Worm (Caenorhabditis elegans) whole organism, L4 larva: ENCODE results near the gene Y49F6B.2.
A peak's percentile ranks its signal among the peaks of the same experiment; 100 is the strongest.

Source experiments
- D1046.2 ChIP-seq: fragments of 200-800 bp; sonication (Bioruptor generic); IDR thresholded peaks from 2 replicates; pipeline ENCODE4 v1.3.6; 2022; ENCODE audit warnings: missing genetic modification characterization, missing compliant biosample characterization
- F37D6.2 ChIP-seq: sonication (generic microtip); optimal IDR thresholded peaks from 2 replicates; lab custom pipeline; 2016; ENCODE audit warnings: mild to moderate bottlenecking, missing genetic modification characterization, missing compliant biosample characterization
- F49E8.2 ChIP-seq: sonication (generic microtip); optimal IDR thresholded peaks from 2 replicates; lab custom pipeline; 2016; ENCODE audit warnings: missing compliant biosample characterization, mild to moderate bottlenecking, missing genetic modification characterization, borderline replicate concordance
- T26A8.4 ChIP-seq: fragments of 200-800 bp; sonication (Bioruptor generic); IDR thresholded peaks from 2 replicates; pipeline ENCODE4 v1.3.6; 2022; ENCODE audit warnings: missing genetic modification characterization, missing compliant biosample characterization
- Y48G9A.11 ChIP-seq: fragments of 200-800 bp; sonication (Bioruptor generic); IDR thresholded peaks from 2 replicates; pipeline ENCODE4 v1.3.6; 2022; ENCODE audit warnings: missing genetic modification reagents, missing genetic modification characterization, missing compliant biosample characterization
- ZK337.2 ChIP-seq: fragments of 200-800 bp; sonication (Bioruptor generic); IDR thresholded peaks from 2 replicates; pipeline ENCODE4 v1.3.6; 2022; ENCODE audit warnings: missing genetic modification reagents, missing genetic modification characterization, missing compliant biosample characterization
- ama-1 ChIP-seq: fragments of 150-350 bp; optimal IDR thresholded peaks from 2 replicates; lab custom pipeline; 2014; ENCODE audit warnings: inconsistent platforms, mixed read lengths
- arid-1 ChIP-seq: fragments of 200-800 bp; sonication (Bioruptor generic); conservative IDR thresholded peaks from 2 replicates; pipeline ENCODE4 v1.3.6; 2022; ENCODE audit warnings: missing genetic modification reagents, missing genetic modification characterization, missing compliant biosample characterization
- ceh-44 ChIP-seq: fragments of 200-800 bp; sonication (Bioruptor generic); IDR thresholded peaks from 2 replicates; pipeline ENCODE4 v1.3.6; 2022; ENCODE audit warnings: missing genetic modification reagents, missing genetic modification characterization, missing compliant biosample characterization
- ces-1 ChIP-seq: fragments of 150-350 bp; sonication (generic microtip); optimal IDR thresholded peaks from 4 replicates; lab custom pipeline; 2014; ENCODE audit warnings: missing biosample characterization, missing genetic modification reagents, missing genetic modification characterization
- cey-2 ChIP-seq: sonication (generic microtip); optimal IDR thresholded peaks from 3 replicates; lab custom pipeline; 2017; ENCODE audit warnings: missing genetic modification characterization, mild to moderate bottlenecking, missing compliant biosample characterization, antibody characterized with exemption, borderline replicate concordance; ENCODE audit not compliant: insufficient read depth
- ctbp-1 ChIP-seq: fragments of 200-800 bp; sonication (Bioruptor generic); IDR thresholded peaks from 2 replicates; pipeline ENCODE4 v1.3.6; 2022; ENCODE audit warnings: missing genetic modification reagents, missing genetic modification characterization, missing compliant biosample characterization
- daf-16 ChIP-seq, 3 experiments: sonication (generic microtip); optimal IDR thresholded peaks; 2 replicates each; lab custom pipeline; 2016 to 2017; ENCODE audit warnings: missing genetic modification characterization in 3 of 3, missing genetic modification reagents in 3 of 3, mild to moderate bottlenecking in 2 of 3, missing compliant biosample characterization in 2 of 3, missing biosample characterization in 1 of 3, moderate library complexity in 1 of 3
- dmd-6 ChIP-seq: fragments of 200-800 bp; sonication (Bioruptor generic); IDR thresholded peaks from 2 replicates; pipeline ENCODE4 v1.3.6; 2022; ENCODE audit warnings: missing genetic modification reagents, missing genetic modification characterization, missing compliant biosample characterization
- dpl-1 ChIP-seq: fragments of 150-350 bp; optimal IDR thresholded peaks from 2 replicates; lab custom pipeline; 2014; ENCODE audit warnings: missing biosample characterization, missing genetic modification reagents, missing genetic modification characterization
- duxl-1 ChIP-seq: sonication (generic microtip); optimal IDR thresholded peaks from 2 replicates; lab custom pipeline; 2016; ENCODE audit warnings: mild to moderate bottlenecking, missing genetic modification characterization, moderate library complexity, missing compliant biosample characterization; ENCODE audit not compliant: poor library complexity
- dve-1 ChIP-seq: sonication (generic microtip); optimal IDR thresholded peaks from 2 replicates; lab custom pipeline; 2017; ENCODE audit warnings: antibody characterized with exemption, mild to moderate bottlenecking, missing genetic modification characterization, missing compliant biosample characterization; ENCODE audit not compliant: insufficient read depth
- hif-1 ChIP-seq, 2 experiments: sonication (generic microtip); optimal IDR thresholded peaks; 2 replicates each; lab custom pipeline; 2016 to 2017; ENCODE audit warnings: missing compliant biosample characterization in 2 of 2, missing genetic modification characterization in 2 of 2, missing genetic modification reagents in 2 of 2, missing genotype in 2 of 2, mild to moderate bottlenecking in 1 of 2
- hlh-11 ChIP-seq: fragments of 200-800 bp; sonication (Bioruptor generic); optimal IDR thresholded peaks from 2 replicates; lab custom pipeline; 2018; ENCODE audit warnings: mild to moderate bottlenecking, missing genetic modification characterization, missing compliant biosample characterization
- hlh-30 ChIP-seq: sonication (generic microtip); optimal IDR thresholded peaks from 2 replicates; lab custom pipeline; 2017; ENCODE audit warnings: antibody characterized with exemption, mild to moderate bottlenecking, missing genetic modification characterization, missing compliant biosample characterization; ENCODE audit not compliant: insufficient read depth
- hmg-1.1 ChIP-seq: fragments of 200-800 bp; sonication (Bioruptor generic); IDR thresholded peaks from 2 replicates; pipeline ENCODE4 v1.3.6; 2022; ENCODE audit warnings: missing genetic modification reagents, missing genetic modification characterization, missing compliant biosample characterization
- lim-7 ChIP-seq: fragments of 200-800 bp; sonication (Bioruptor generic); IDR thresholded peaks from 2 replicates; pipeline ENCODE4 v1.3.6; 2022; ENCODE audit warnings: missing genetic modification characterization, missing compliant biosample characterization
- lin-1 ChIP-seq: fragments of 200-800 bp; sonication (Bioruptor generic); IDR thresholded peaks from 2 replicates; pipeline ENCODE4 v1.3.6; 2022; ENCODE audit warnings: missing genetic modification reagents, missing genetic modification characterization, missing compliant biosample characterization
- lin-15B ChIP-seq: fragments of 150-350 bp; sonication (generic microtip); optimal IDR thresholded peaks from 3 replicates; lab custom pipeline; 2014; ENCODE audit warnings: missing biosample characterization, missing genetic modification characterization
- lin-38 ChIP-seq: fragments of 200-800 bp; sonication (Bioruptor generic); IDR thresholded peaks from 2 replicates; pipeline ENCODE4 v1.3.6; 2022; ENCODE audit warnings: missing genetic modification reagents, missing genetic modification characterization, missing compliant biosample characterization
- lsy-2 ChIP-seq, 2 experiments: fragments of 150-350 bp in 1 of 2; sonication (generic microtip) in 1 of 2; optimal IDR thresholded peaks; 2 replicates each; lab custom pipeline; 2014 to 2017; ENCODE audit warnings: missing biosample characterization in 2 of 2, missing genetic modification characterization in 2 of 2
- madf-5 ChIP-seq, 2 experiments: fragments of 200-800 bp; sonication (Bioruptor generic); IDR thresholded peaks; 2 replicates each; pipeline ENCODE4 v1.3.6; 2022; ENCODE audit warnings: missing compliant biosample characterization in 2 of 2, missing genetic modification characterization in 2 of 2
- madf-9 ChIP-seq: fragments of 200-800 bp; sonication (Bioruptor generic); conservative IDR thresholded peaks from 2 replicates; pipeline ENCODE4 v1.3.6; 2022; ENCODE audit warnings: missing genetic modification reagents, missing genetic modification characterization, missing compliant biosample characterization
- mdl-1 ChIP-seq, 2 experiments: fragments of 150-350 bp in 1 of 2; sonication (generic microtip) in 1 of 2; optimal IDR thresholded peaks; 2 replicates each; lab custom pipeline; 2014 to 2017; ENCODE audit warnings: missing biosample characterization in 2 of 2, missing genetic modification characterization in 2 of 2
- mep-1 ChIP-seq: fragments of 150-350 bp; sonication (generic microtip); optimal IDR thresholded peaks from 3 replicates; lab custom pipeline; 2014; ENCODE audit warnings: missing biosample characterization, missing genetic modification characterization
- mes-2 ChIP-seq: sonication (generic microtip); optimal IDR thresholded peaks from 2 replicates; lab custom pipeline; 2016; ENCODE audit warnings: missing genotype, mild to moderate bottlenecking, missing genetic modification characterization, missing compliant biosample characterization; ENCODE audit not compliant: poor library complexity, severe bottlenecking
- nhr-25 ChIP-seq: sonication (generic microtip); optimal IDR thresholded peaks from 2 replicates; lab custom pipeline; 2017; ENCODE audit warnings: missing genetic modification characterization, mild to moderate bottlenecking, missing compliant biosample characterization, antibody characterized with exemption, moderate library complexity, borderline replicate concordance; ENCODE audit not compliant: insufficient read depth
- nhr-28 ChIP-seq: fragments of 150-350 bp; optimal IDR thresholded peaks from 2 replicates; lab custom pipeline; 2014; ENCODE audit warnings: missing biosample characterization, missing genetic modification characterization
- nhr-41 ChIP-seq: fragments of 200-800 bp; sonication (Bioruptor generic); IDR thresholded peaks from 2 replicates; pipeline ENCODE4 v1.3.6; 2022; ENCODE audit warnings: missing genetic modification reagents, missing genetic modification characterization, missing compliant biosample characterization
- nhr-6 ChIP-seq: fragments of 150-350 bp; optimal IDR thresholded peaks from 2 replicates; lab custom pipeline; 2014; ENCODE audit warnings: missing biosample characterization, missing genetic modification characterization
- nhr-77 ChIP-seq: fragments of 150-350 bp; optimal IDR thresholded peaks from 2 replicates; lab custom pipeline; 2014; ENCODE audit warnings: missing biosample characterization, missing genetic modification characterization
- pha-4 ChIP-seq, 2 experiments: fragments of 150-350 bp in 1 of 2; fragments of 200-800 bp in 1 of 2; sonication (Bioruptor generic) in 1 of 2; IDR thresholded peaks in 1 of 2; optimal IDR thresholded peaks in 1 of 2; 2 replicates each; pipeline versions ENCODE4 v1.3.6 to Lab custom; 2014 to 2022; ENCODE audit warnings: missing genetic modification characterization in 2 of 2, missing genetic modification reagents in 2 of 2, missing biosample characterization in 1 of 2, missing compliant biosample characterization in 1 of 2
- php-3 ChIP-seq: fragments of 200-800 bp; sonication (Bioruptor generic); IDR thresholded peaks from 2 replicates; pipeline ENCODE4 v1.3.6; 2022; ENCODE audit warnings: missing genetic modification reagents, missing genetic modification characterization, missing compliant biosample characterization
- rbr-2 ChIP-seq: sonication (generic microtip); optimal IDR thresholded peaks from 2 replicates; lab custom pipeline; 2016; ENCODE audit warnings: missing genotype, missing genetic modification characterization, missing compliant biosample characterization
- saeg-2 ChIP-seq: fragments of 200-800 bp; sonication (Bioruptor generic); IDR thresholded peaks from 2 replicates; pipeline ENCODE4 v1.3.6; 2022; ENCODE audit warnings: missing genetic modification reagents, missing genetic modification characterization, missing compliant biosample characterization
- unc-130 ChIP-seq: sonication (generic microtip); optimal IDR thresholded peaks from 2 replicates; lab custom pipeline; 2016; ENCODE audit warnings: missing genetic modification reagents, missing genetic modification characterization, missing compliant biosample characterization
- unc-62 ChIP-seq, 3 experiments: fragments of 150-350 bp in 1 of 3; sonication (generic microtip); optimal IDR thresholded peaks in 2 of 3; peaks in 1 of 3; 1 replicate in 1 of 3; 2 replicates in 2 of 3; lab custom pipeline; 2014 to 2017; ENCODE audit warnings: missing biosample characterization in 3 of 3, missing genetic modification characterization in 3 of 3, missing genetic modification reagents in 3 of 3, missing genotype in 1 of 3
- zfp-3 ChIP-seq: fragments of 200-800 bp; sonication (Bioruptor generic); conservative IDR thresholded peaks from 2 replicates; pipeline ENCODE4 v1.3.6; 2022; ENCODE audit warnings: missing genetic modification reagents, missing genetic modification characterization, missing compliant biosample characterization
- zip-11 ChIP-seq: fragments of 200-800 bp; sonication (Bioruptor generic); IDR thresholded peaks from 2 replicates; pipeline ENCODE4 v1.3.6; 2022; ENCODE audit warnings: missing genetic modification characterization, missing compliant biosample characterization

Y49F6B.2 gene

DNA sequence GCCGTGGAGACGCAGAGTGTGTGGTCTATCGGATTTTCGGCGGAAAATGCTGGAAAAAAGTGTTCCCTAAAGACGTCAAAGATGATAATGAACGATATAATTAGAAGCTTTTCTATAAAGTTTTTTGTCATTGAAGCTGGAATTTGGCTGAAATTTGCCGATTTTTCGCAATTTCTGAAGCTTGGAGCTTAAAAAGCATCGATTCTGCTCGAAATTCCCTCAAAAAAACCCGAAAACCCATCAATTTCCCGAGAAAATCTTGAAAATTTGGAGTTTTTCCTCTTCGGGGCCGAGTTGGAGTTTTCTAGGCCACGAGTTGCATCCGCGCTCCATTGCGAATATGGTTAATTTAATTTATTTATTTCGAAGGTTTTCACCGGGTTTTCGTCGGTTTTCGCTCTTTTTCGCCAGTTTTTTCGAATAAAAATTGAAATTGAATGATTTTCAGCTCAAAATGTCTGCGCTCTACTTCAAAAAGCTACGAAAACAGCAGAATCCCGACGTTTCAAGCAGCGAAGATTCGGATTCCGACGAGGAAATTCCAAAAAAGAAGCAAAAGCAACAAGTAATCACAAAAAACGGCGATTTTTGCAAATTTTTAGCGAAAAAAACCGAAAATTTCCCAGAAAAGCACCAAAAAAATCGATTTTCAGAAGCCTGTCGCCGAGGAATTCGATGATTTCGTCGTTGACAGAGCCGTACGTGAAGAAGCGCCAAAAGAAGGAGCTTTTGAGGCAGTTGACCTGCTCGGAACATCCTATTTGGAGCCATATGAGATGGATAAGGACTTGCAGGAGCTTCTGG, at the start of gene Y49F6B.2, which contains the start of gene col-71:
Y49F6B.2 (plus strand) TSS at position 449 of the 804 bp plus-strand sequence.
col-71 (minus strand) TSS at position 51 of the 804 bp plus-strand sequence.
- TF ChIP-seq dpl-1 (GFP tag; lab: Kevin White, UChicago) (peak; percentile 70), ama-1 (lab: Kevin White, UChicago) (no peak), zfp-3 (GFP tag; lab: Robert Waterston, UW) (peak; percentile 42; the same call in 1 of the 2 replicates), hif-1 (tag; optimal IDR thresholded peaks at IDR 0.05; lab: Kevin White, UChicago) (peak in 1 of 2 experiments; percentile 86), lim-7 (no peak), nhr-25 (tag; lab: Kevin White, UChicago) (no peak), F37D6.2 (peak; percentile 65), ceh-44 (GFP tag; lab: Robert Waterston, UW) (peak; percentile 48; the same call in 1 of the 2 replicates), saeg-2 (no peak), madf-9 (GFP tag; lab: Robert Waterston, UW) (peak; percentile 43; the same call in 1 of the 2 replicates), unc-130 (GFP tag; lab: Kevin White, UChicago) (peak; percentile 91), nhr-6 (tag; lab: Kevin White, UChicago) (peak; percentile 45), ZK337.2 (GFP tag; lab: Robert Waterston, UW) (peak; percentile 72), dve-1 (peak; percentile 66), lin-1 (no peak), madf-5 (GFP tag; IDR thresholded peaks at IDR 0.05; lab: Robert Waterston, UW) (no peak), F49E8.2 (tag; lab: Kevin White, UChicago) (no peak), pha-4 (GFP tag; IDR thresholded peaks at IDR 0.05; lab: Robert Waterston, UW) (0 out of 2 replicates have a peak, but pooled peaks have one; percentile 18), pha-4 (tag; optimal IDR thresholded peaks at IDR 0.05; lab: Kevin White, UChicago) (no peak), mep-1 (peak; percentile 65), lin-38 (peak; percentile 98), hlh-30 (tag; lab: Kevin White, UChicago) (peak; percentile 22), dmd-6 (GFP tag; lab: Robert Waterston, UW) (peak; percentile 45), hlh-11 (peak; percentile 15), mdl-1 (tag; optimal IDR thresholded peaks at IDR 0.05; lab: Kevin White, UChicago) (no peak), T26A8.4 (GFP tag; lab: Robert Waterston, UW) (no peak), duxl-1 (peak; percentile 67), nhr-41 (GFP tag; lab: Robert Waterston, UW) (no peak), mes-2 (tag; lab: Kevin White, UChicago) (peak; percentile 99), Y48G9A.11 (GFP tag; lab: Robert Waterston, UW) (peak; percentile 85), ces-1 (GFP tag; lab: Kevin White, UChicago) (peak; percentile 95), daf-16 (GFP tag; optimal IDR thresholded peaks at IDR 0.05; lab: Kevin White, UChicago) (no peak), daf-16 (tag; optimal IDR thresholded peaks at IDR 0.05; lab: Kevin White, UChicago) (peak; percentile 12), D1046.2 (GFP tag; lab: Robert Waterston, UW) (0 out of 2 replicates have a peak, but pooled peaks have one; percentile 52), nhr-28 (tag; lab: Kevin White, UChicago) (peak; percentile 19), lin-15B (tag; lab: Kevin White, UChicago) (peak; percentile 40), unc-62 (GFP tag; optimal IDR thresholded peaks at IDR 0.05 in 1 of 2; lab: Kevin White, UChicago) (peak in 1 of 2 experiments; percentile 97), unc-62 (tag; optimal IDR thresholded peaks at IDR 0.05; lab: Kevin White, UChicago) (no peak), zip-11 (GFP tag; lab: Robert Waterston, UW) (no peak), rbr-2 (tag; lab: Kevin White, UChicago) (peak; percentile 78), nhr-77 (tag; lab: Kevin White, UChicago) (peak; percentile 4), arid-1 (GFP tag; lab: Robert Waterston, UW) (0 out of 2 replicates have a peak, but pooled peaks have one; percentile 7), hmg-1.1 (GFP tag; lab: Robert Waterston, UW) (0 out of 2 replicates have a peak, but pooled peaks have one; percentile 36), cey-2 (tag; lab: Kevin White, UChicago) (no peak), lsy-2 (tag; optimal IDR thresholded peaks at IDR 0.05; lab: Kevin White, UChicago) (peak in 1 of 2 experiments; percentile 85), ctbp-1 (GFP tag; lab: Robert Waterston, UW) (0 out of 2 replicates have a peak, but pooled peaks have one; percentile 49), php-3 (GFP tag; lab: Robert Waterston, UW) (0 out of 2 replicates have a peak, but pooled peaks have one; percentile 30)
